Worm (Caenorhabditis elegans): ENCODE measurements around the gene frpr-4.
A peak's percentile ranks its signal among the peaks of the same experiment; 100 is the strongest.

The frpr-4 gene

DNA sequence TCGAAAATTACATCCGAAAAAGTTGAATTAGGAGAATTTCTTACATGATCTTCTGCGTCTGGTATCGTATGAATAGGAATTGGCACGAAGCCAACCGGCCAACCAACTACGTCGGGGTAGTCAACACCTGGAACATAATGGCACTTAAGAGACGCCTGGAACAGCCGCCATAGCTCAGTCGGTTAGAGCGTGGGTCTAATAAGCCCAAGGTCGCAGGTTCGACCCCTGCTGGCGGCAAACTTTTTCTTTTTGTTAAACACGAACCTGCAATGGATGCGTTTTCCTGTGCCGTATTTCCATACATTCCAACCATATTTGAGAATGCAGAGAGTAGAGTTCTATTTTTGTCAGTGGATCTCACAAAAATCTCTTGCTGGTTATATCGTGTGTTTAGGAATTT is 17.6 kb downstream of the frpr-4 start (continued):
- TF ChIP-seq xbp-1 (tag; optimal IDR thresholded peaks at IDR 0.05) (no peak), nhr-11 (tag; optimal IDR thresholded peaks at IDR 0.05) (no peak), nhr-47 (tag; optimal IDR thresholded peaks at IDR 0.05) (peak; percentile 35), blmp-1 (tag; optimal IDR thresholded peaks at IDR 0.05) (no peak), fkh-8 (tag; optimal IDR thresholded peaks at IDR 0.05) (no peak), aha-1 (tag; optimal IDR thresholded peaks at IDR 0.05) (no peak), F16B12.6 (tag; optimal IDR thresholded peaks at IDR 0.05) (no peak), hpl-2 (GFP tag; optimal IDR thresholded peaks at IDR 0.05) (no peak), sup-37 (GFP tag; optimal IDR thresholded peaks at IDR 0.05) (no peak), C34B4.2 (tag; optimal IDR thresholded peaks at IDR 0.05) (no peak), egl-13 (tag; optimal IDR thresholded peaks at IDR 0.05) (no peak), Y116A8C.19 (tag; optimal IDR thresholded peaks at IDR 0.05; ENCODE audit: borderline replicate concordance) (no peak), rnt-1 (tag; optimal IDR thresholded peaks at IDR 0.05) (peak; percentile 43), egl-27 (tag; optimal IDR thresholded peaks at IDR 0.05) (no peak), pqm-1 (tag; optimal IDR thresholded peaks at IDR 0.05) (no peak), unc-30 (tag; optimal IDR thresholded peaks at IDR 0.05) (no peak), alr-1 (tag; optimal IDR thresholded peaks at IDR 0.05; ENCODE audit: borderline replicate concordance) (no peak), nhr-77 (tag; optimal IDR thresholded peaks at IDR 0.05) (no peak), nhr-90 (tag; optimal IDR thresholded peaks at IDR 0.05; ENCODE audit: poor library complexity) (peak; percentile 21), mdl-1 (tag; optimal IDR thresholded peaks at IDR 0.05) (peak in 1 of 2 experiments; percentile 27), ama-1 (optimal IDR thresholded peaks at IDR 0.05) (no peak), C16A3.4 (tag; optimal IDR thresholded peaks at IDR 0.05) (no peak), elt-3 (tag; optimal IDR thresholded peaks at IDR 0.05) (no peak), sox-4 (tag; optimal IDR thresholded peaks at IDR 0.05) (no peak), tbx-2 (tag; optimal IDR thresholded peaks at IDR 0.05) (no peak), grh-1 (GFP tag; IDR thresholded peaks at IDR 0.05) (no peak), nhr-28 (tag; optimal IDR thresholded peaks at IDR 0.05) (no peak), lin-13 (GFP tag; optimal IDR thresholded peaks at IDR 0.05) (no peak), nhr-84 (tag; optimal IDR thresholded peaks at IDR 0.05) (no peak)

DNA sequence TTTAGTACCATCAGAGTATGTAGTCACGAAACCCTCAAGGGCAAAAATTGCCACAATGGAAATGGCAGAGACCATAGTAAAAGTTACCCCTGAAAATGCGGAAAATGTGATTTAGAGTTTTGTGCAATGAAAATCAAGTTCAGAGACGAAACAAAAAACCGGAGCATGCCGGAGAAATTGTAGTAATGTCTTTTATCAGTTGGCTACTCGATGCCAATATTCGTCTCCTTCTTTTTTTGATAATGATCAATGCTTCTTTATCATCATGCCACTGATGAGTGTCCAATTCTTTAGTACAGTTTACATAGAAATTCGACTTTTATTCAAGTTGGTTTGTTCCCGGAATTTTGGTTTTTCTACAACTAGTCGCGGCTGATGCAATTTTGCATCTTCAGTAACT is 19.6 kb downstream of the frpr-4 start, which contains the start of gene pho-1:
Gene pho-1 (minus strand): TSS at position 89 of the 400 bp plus-strand sequence.
- TF ChIP-seq tlp-1 (tag; optimal IDR thresholded peaks at IDR 0.05) (no peak), efl-1 (optimal IDR thresholded peaks at IDR 0.05) (no peak), efl-1 (GFP tag; optimal IDR thresholded peaks at IDR 0.05 in 1 of 2) (peak in 1 of 2 experiments; percentile 29), elt-2 (tag; optimal IDR thresholded peaks at IDR 0.05) (peak; percentile 62)

DNA sequence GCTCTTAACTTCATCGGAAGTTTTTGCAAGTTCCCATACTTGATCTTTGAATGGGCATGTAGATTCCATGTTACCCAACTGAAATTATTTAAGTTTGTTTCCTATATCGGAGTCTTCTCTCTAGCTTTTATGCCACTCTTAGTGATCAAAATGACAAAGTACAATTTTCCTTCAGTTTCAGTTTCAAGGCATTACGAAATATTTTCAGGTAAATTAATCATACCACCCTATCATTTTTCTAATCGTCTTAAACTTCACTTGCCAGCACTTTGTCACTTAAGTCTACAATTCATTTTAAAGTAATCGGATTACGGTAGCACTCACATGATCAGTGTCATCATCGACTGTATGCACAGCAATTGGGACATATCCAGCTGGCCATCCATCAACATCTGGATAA is 20.6 kb downstream of the frpr-4 start:
- TF ChIP-seq efl-1 (optimal IDR thresholded peaks at IDR 0.05) (no peak), efl-1 (GFP tag; optimal IDR thresholded peaks at IDR 0.05 in 1 of 2) (peak in 1 of 2 experiments; percentile 39), nhr-20 (tag; optimal IDR thresholded peaks at IDR 0.05) (no peak), sptf-1 (tag; optimal IDR thresholded peaks at IDR 0.05) (no peak), lin-35 (GFP tag; optimal IDR thresholded peaks at IDR 0.05) (peak in 1 of 2 experiments; percentile 24), elt-2 (tag; optimal IDR thresholded peaks at IDR 0.05) (peak; percentile 87)

DNA sequence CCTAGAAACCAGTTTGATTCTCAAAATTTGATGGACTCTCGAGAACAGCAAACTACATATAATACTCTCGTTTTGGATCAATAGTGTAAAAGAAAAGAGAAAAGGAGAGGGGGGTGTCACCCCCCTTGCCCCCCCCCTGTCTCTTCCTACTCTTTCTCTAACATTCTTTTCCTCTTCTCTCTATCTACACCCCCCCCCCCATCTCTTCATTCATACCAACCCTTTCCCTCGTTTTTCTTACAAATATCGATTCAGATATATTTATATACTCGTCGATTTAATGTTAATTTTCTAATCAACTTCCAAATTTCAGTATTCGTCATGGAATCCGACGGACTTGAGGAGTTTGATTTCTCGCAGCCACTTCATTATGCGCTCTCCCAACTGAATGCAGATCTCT is 24.2 kb downstream of the frpr-4 start, which contains the start of gene EGAP2.1:
Gene EGAP2.1 (plus strand): TSS at position 301 of the 400 bp plus-strand sequence.
- TF ChIP-seq hpl-2 (GFP tag; optimal IDR thresholded peaks at IDR 0.05) = no peak
- TF ChIP-seq blmp-1 (tag; optimal IDR thresholded peaks at IDR 0.05) = peak; percentile 4
- TF ChIP-seq jun-1 (tag; optimal IDR thresholded peaks at IDR 0.05) = no peak

DNA sequence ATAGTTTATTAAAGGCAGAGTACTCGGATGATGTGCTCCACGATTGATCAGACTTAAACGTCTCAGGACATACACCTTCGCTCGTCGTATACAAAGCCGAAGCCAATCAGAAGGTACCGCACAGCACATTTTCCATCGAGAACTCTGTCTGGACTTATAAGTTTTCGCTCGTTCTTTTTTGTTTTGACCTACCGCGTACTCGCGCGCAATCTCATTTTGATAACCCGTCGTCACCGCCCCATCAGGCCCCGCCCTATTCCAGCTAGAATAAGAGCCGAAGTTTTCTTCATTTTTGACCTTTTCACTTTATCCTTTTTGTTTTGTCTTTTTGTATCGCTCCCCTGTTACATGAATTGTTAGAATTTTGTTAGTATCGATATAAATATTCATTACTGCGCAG is 25.7 kb downstream of the frpr-4 start, which contains the start of gene EGAP2.2:
Gene EGAP2.2 (plus strand): TSS at position 301 of the 400 bp plus-strand sequence.
- TF ChIP-seq ceh-8 (GFP tag; optimal IDR thresholded peaks at IDR 0.05) (no peak), vab-15 (tag; optimal IDR thresholded peaks at IDR 0.05) (no peak), F16B12.6 (tag; optimal IDR thresholded peaks at IDR 0.05) (no peak), nhr-90 (tag; optimal IDR thresholded peaks at IDR 0.05; ENCODE audit: poor library complexity) (no peak), nhr-237 (tag; optimal IDR thresholded peaks at IDR 0.05) (no peak), C16A3.4 (tag; optimal IDR thresholded peaks at IDR 0.05) (no peak), blmp-1 (tag; optimal IDR thresholded peaks at IDR 0.05) (no peak), zag-1 (tag; optimal IDR thresholded peaks at IDR 0.05) (no peak), snpc-4 (tag; optimal IDR thresholded peaks at IDR 0.05) (no peak), egl-13 (tag; optimal IDR thresholded peaks at IDR 0.05) (no peak)

All from whole organism, L1 larva.